Worm (Caenorhabditis elegans) whole organism, late embryonic: ENCODE measurements around the gene D2024.1.

Source experiments
- C38D4.7 ChIP-seq: fragments of 200-800 bp; sonication (Bioruptor generic); optimal IDR thresholded peaks from 2 replicates; lab custom pipeline; 2018; ENCODE audit warnings: mild to moderate bottlenecking, missing genetic modification characterization, moderate library complexity, missing compliant biosample characterization
- F13H6.1 ChIP-seq: sonication (generic microtip); optimal IDR thresholded peaks from 2 replicates; lab custom pipeline; 2016; ENCODE audit warnings: missing genetic modification characterization, missing compliant biosample characterization
- K02D7.2 ChIP-seq: sonication (generic microtip); optimal IDR thresholded peaks from 2 replicates; lab custom pipeline; 2017; ENCODE audit warnings: mild to moderate bottlenecking, missing genetic modification characterization, missing compliant biosample characterization
- K09A11.1 ChIP-seq: sonication (generic microtip); optimal IDR thresholded peaks from 2 replicates; lab custom pipeline; 2017; ENCODE audit warnings: antibody characterized with exemption, mild to moderate bottlenecking, missing genetic modification characterization, missing compliant biosample characterization; ENCODE audit not compliant: insufficient read depth
- Y22D7AL.16 ChIP-seq: sonication (generic microtip); optimal IDR thresholded peaks from 2 replicates; lab custom pipeline; 2016; ENCODE audit warnings: missing genetic modification characterization, missing compliant biosample characterization
- ceh-18 ChIP-seq: sonication (generic microtip); optimal IDR thresholded peaks from 2 replicates; lab custom pipeline; 2016; ENCODE audit warnings: missing genetic modification characterization, missing compliant biosample characterization
- ceh-22 ChIP-seq: sonication (generic microtip); optimal IDR thresholded peaks from 2 replicates; lab custom pipeline; 2017; ENCODE audit warnings: missing biosample characterization, missing genetic modification characterization
- ceh-34 ChIP-seq: sonication (generic microtip); optimal IDR thresholded peaks from 2 replicates; lab custom pipeline; 2016; ENCODE audit warnings: mild to moderate bottlenecking, missing genetic modification characterization, missing compliant biosample characterization
- ceh-6 ChIP-seq: fragments of 200-800 bp; sonication (Bioruptor generic); optimal IDR thresholded peaks from 2 replicates; lab custom pipeline; 2018; ENCODE audit warnings: mild to moderate bottlenecking, missing genetic modification characterization, missing compliant biosample characterization
- ceh-9 ChIP-seq: sonication (generic microtip); optimal IDR thresholded peaks from 2 replicates; lab custom pipeline; 2016; ENCODE audit warnings: mild to moderate bottlenecking, missing genetic modification characterization, inconsistent platforms, missing compliant biosample characterization
- dve-1 ChIP-seq: sonication (generic microtip); optimal IDR thresholded peaks from 2 replicates; lab custom pipeline; 2017; ENCODE audit warnings: antibody characterized with exemption, mild to moderate bottlenecking, missing genetic modification characterization, missing compliant biosample characterization
- elt-2 ChIP-seq: sonication (generic microtip); optimal IDR thresholded peaks from 2 replicates; lab custom pipeline; 2016; ENCODE audit warnings: missing genetic modification reagents, missing genetic modification characterization, missing compliant biosample characterization
- elt-4 ChIP-seq: sonication (generic microtip); optimal IDR thresholded peaks from 2 replicates; lab custom pipeline; 2016; ENCODE audit warnings: missing genetic modification characterization, missing compliant biosample characterization
- fax-1 ChIP-seq: sonication (generic microtip); optimal IDR thresholded peaks from 2 replicates; lab custom pipeline; 2016; ENCODE audit warnings: missing genotype, missing genetic modification characterization, missing compliant biosample characterization
- fkh-6 ChIP-seq: sonication (generic microtip); optimal IDR thresholded peaks from 2 replicates; lab custom pipeline; 2016; ENCODE audit warnings: missing genetic modification characterization, missing compliant biosample characterization
- gmeb-2 ChIP-seq: sonication (generic microtip); optimal IDR thresholded peaks from 2 replicates; lab custom pipeline; 2016; ENCODE audit warnings: missing genetic modification characterization, inconsistent platforms, missing compliant biosample characterization
- hlh-13 ChIP-seq: fragments of 200-800 bp; sonication (Bioruptor generic); optimal IDR thresholded peaks from 2 replicates; lab custom pipeline; 2018; ENCODE audit warnings: mild to moderate bottlenecking, missing genetic modification characterization, missing compliant biosample characterization
- hlh-30 ChIP-seq: sonication (generic microtip); optimal IDR thresholded peaks from 2 replicates; lab custom pipeline; 2017; ENCODE audit warnings: antibody characterized with exemption, missing genetic modification characterization, missing compliant biosample characterization; ENCODE audit not compliant: insufficient read depth
- hlh-6 ChIP-seq: sonication (generic microtip); optimal IDR thresholded peaks from 2 replicates; lab custom pipeline; 2016; ENCODE audit warnings: missing genotype, missing genetic modification characterization, missing compliant biosample characterization
- mec-3 ChIP-seq: sonication (generic microtip); optimal IDR thresholded peaks from 2 replicates; lab custom pipeline; 2016; ENCODE audit warnings: borderline replicate concordance, missing genetic modification characterization, missing compliant biosample characterization
- nfya-1 ChIP-seq: sonication (generic microtip); optimal IDR thresholded peaks from 2 replicates; lab custom pipeline; 2017; ENCODE audit warnings: missing genetic modification characterization, mild to moderate bottlenecking, missing compliant biosample characterization, antibody characterized with exemption, moderate library complexity
- nhr-11 ChIP-seq: fragments of 150-350 bp; optimal IDR thresholded peaks from 2 replicates; lab custom pipeline; 2014; ENCODE audit warnings: missing biosample characterization, missing genetic modification characterization
- npax-4 ChIP-seq: sonication (generic microtip); optimal IDR thresholded peaks from 2 replicates; lab custom pipeline; 2016; ENCODE audit warnings: missing genetic modification characterization, missing compliant biosample characterization
- odd-2 ChIP-seq: sonication (generic microtip); optimal IDR thresholded peaks from 2 replicates; lab custom pipeline; 2017; ENCODE audit warnings: antibody characterized with exemption, mild to moderate bottlenecking, missing genetic modification characterization, missing compliant biosample characterization
- pat-9 ChIP-seq: fragments of 200-800 bp; sonication (Bioruptor generic); optimal IDR thresholded peaks from 2 replicates; lab custom pipeline; 2018; ENCODE audit warnings: mild to moderate bottlenecking, missing genetic modification characterization, moderate library complexity, missing compliant biosample characterization
- pax-1 ChIP-seq: fragments of 150-350 bp; optimal IDR thresholded peaks from 2 replicates; lab custom pipeline; 2014; ENCODE audit warnings: missing biosample characterization, missing genetic modification characterization
- pha-4 ChIP-seq: fragments of 150-350 bp; optimal IDR thresholded peaks from 2 replicates; lab custom pipeline; 2018; ENCODE audit warnings: missing biosample characterization, missing genetic modification reagents, missing genetic modification characterization
- pros-1 ChIP-seq: fragments of 150-350 bp; optimal IDR thresholded peaks from 2 replicates; lab custom pipeline; 2014; ENCODE audit warnings: missing biosample characterization, missing genetic modification reagents, missing genetic modification characterization
- rnt-1 ChIP-seq: sonication (generic microtip); optimal IDR thresholded peaks from 2 replicates; lab custom pipeline; 2016; ENCODE audit warnings: missing genetic modification characterization, missing compliant biosample characterization
- sdc-2 ChIP-seq: sonication (generic microtip); optimal IDR thresholded peaks from 2 replicates; lab custom pipeline; 2016; ENCODE audit warnings: missing genotype, missing genetic modification characterization, missing compliant biosample characterization
- sox-4 ChIP-seq: sonication (generic microtip); optimal IDR thresholded peaks from 2 replicates; lab custom pipeline; 2017; ENCODE audit warnings: mild to moderate bottlenecking, missing genetic modification characterization, inconsistent platforms, missing compliant biosample characterization
- tbx-2 ChIP-seq: sonication (generic microtip); optimal IDR thresholded peaks from 2 replicates; lab custom pipeline; 2016; ENCODE audit warnings: missing genetic modification characterization, missing compliant biosample characterization
- unc-3 ChIP-seq, 2 experiments: fragments of 200-800 bp in 1 of 2; sonication (Bioruptor generic) in 1 of 2; sonication (generic microtip) in 1 of 2; conservative IDR thresholded peaks in 1 of 2; optimal IDR thresholded peaks in 1 of 2; 2 replicates each; pipeline versions ENCODE4 v1.3.6 to Lab custom; 2016 to 2022; ENCODE audit warnings: missing compliant biosample characterization in 2 of 2, missing genetic modification characterization in 2 of 2, missing genetic modification reagents in 1 of 2
- unc-42 ChIP-seq: sonication (generic microtip); optimal IDR thresholded peaks from 2 replicates; lab custom pipeline; 2016; ENCODE audit warnings: missing genotype, missing genetic modification characterization, missing compliant biosample characterization
- unc-55 ChIP-seq: sonication (generic microtip); optimal IDR thresholded peaks from 2 replicates; lab custom pipeline; 2017; ENCODE audit warnings: missing biosample characterization, missing genetic modification reagents, missing genetic modification characterization
- ztf-16 ChIP-seq: sonication (generic microtip); optimal IDR thresholded peaks from 2 replicates; lab custom pipeline; 2017; ENCODE audit warnings: missing genetic modification characterization, missing compliant biosample characterization

D2024.1 gene

ce11 chrIV:7263137-7263536, 15.8 kb downstream of the D2024.1 start, which contains the start of gene glb-2:
TSS of gene glb-2 (minus strand) at chrIV:7263237.
- TF ChIP-seq ceh-9 (no peak), hlh-6 (no peak), nhr-11 (tag; lab: Kevin White, UChicago) (no peak)

- TF ChIP-seq unc-42 (tag; lab: Kevin White, UChicago) = peak; percentile 57
- TF ChIP-seq sdc-2 (tag; lab: Kevin White, UChicago) = no peak
Measured at ce11 chrIV:7274969-7275548, 27.7 kb downstream of the D2024.1 start.

ce11 chrIV:7276661-7277060, 29.3 kb downstream of the D2024.1 start, which contains the start of gene C06E4.2:
TSS of gene C06E4.2 (plus strand) at chrIV:7276961.
- no peak for TF ChIP-seq tbx-2 (tag; lab: Kevin White, UChicago)
- no peak for TF ChIP-seq nfya-1 (tag; lab: Kevin White, UChicago)
- no peak for TF ChIP-seq dve-1 (tag; lab: Kevin White, UChicago)
- no peak for TF ChIP-seq hlh-30 (tag; lab: Kevin White, UChicago)
- TF ChIP-seq ceh-6 = no peak
- TF ChIP-seq rnt-1 (tag; lab: Kevin White, UChicago) = no peak
- no peak for TF ChIP-seq pha-4 (tag; lab: Kevin White, UChicago)
- no peak for TF ChIP-seq F13H6.1 (tag; lab: Kevin White, UChicago)
- no peak for TF ChIP-seq elt-4 (tag; lab: Kevin White, UChicago)
- TF ChIP-seq unc-3 (GFP tag; conservative IDR thresholded peaks at IDR 0.05; lab: Robert Waterston, UW) = no peak
- TF ChIP-seq unc-3 (tag; optimal IDR thresholded peaks at IDR 0.05; lab: Kevin White, UChicago) = no peak
- TF ChIP-seq pat-9 (tag; lab: Kevin White, UChicago) = no peak

ce11 chrIV:7282957-7283356, 35.6 kb downstream of the D2024.1 start, which contains the start of gene C06E4.1:
TSS of gene C06E4.1 (plus strand) at chrIV:7283257.
- TF ChIP-seq elt-2 = no peak
- TF ChIP-seq fax-1 = no peak
- TF ChIP-seq ceh-34 (tag; lab: Kevin White, UChicago) = no peak
- no peak for TF ChIP-seq fkh-6
- no peak for TF ChIP-seq sox-4
- no peak for TF ChIP-seq pax-1 (tag; lab: Kevin White, UChicago)
- no peak for TF ChIP-seq nfya-1 (tag; lab: Kevin White, UChicago)
- TF ChIP-seq pha-4 (tag; lab: Kevin White, UChicago) = no peak
- no peak for TF ChIP-seq C38D4.7 (GFP tag; lab: Kevin White, UChicago)
- no peak for TF ChIP-seq ceh-18 (tag; lab: Kevin White, UChicago)
- TF ChIP-seq unc-42 (tag; lab: Kevin White, UChicago) = no peak
- no peak for TF ChIP-seq gmeb-2
- TF ChIP-seq, all 69 proteins: peak for 0

- TF ChIP-seq pros-1 = no peak
- no peak for TF ChIP-seq npax-4
- no peak for TF ChIP-seq pha-4 (tag; lab: Kevin White, UChicago)
- TF ChIP-seq Y22D7AL.16 (tag; lab: Kevin White, UChicago) = no peak
- TF ChIP-seq unc-55 (GFP tag; lab: Kevin White, UChicago) = no peak
- no peak for TF ChIP-seq nfya-1 (tag; lab: Kevin White, UChicago)
- TF ChIP-seq fkh-6 = no peak
- TF ChIP-seq K02D7.2 (tag; lab: Kevin White, UChicago) = no peak
- TF ChIP-seq ztf-16 (tag; lab: Kevin White, UChicago) = no peak
- TF ChIP-seq sdc-2 (tag; lab: Kevin White, UChicago) = no peak
- TF ChIP-seq hlh-13 = no peak
- TF ChIP-seq C38D4.7 (GFP tag; lab: Kevin White, UChicago) = no peak
- TF ChIP-seq ceh-18 (tag; lab: Kevin White, UChicago) = no peak
- TF ChIP-seq mec-3 (tag; lab: Kevin White, UChicago) = no peak
- no peak for TF ChIP-seq K09A11.1 (tag; lab: Kevin White, UChicago)
- TF ChIP-seq ceh-22 (tag; lab: Kevin White, UChicago) = no peak
- no peak for TF ChIP-seq odd-2
Measured at ce11 chrIV:7285839-7286238, 38.5 kb downstream of the D2024.1 start, which contains the start of gene C06E4.8. TSS of gene C06E4.8 (minus strand) at chrIV:7285875.
